Worm (Caenorhabditis elegans): Measurements from ENCODE around the gene F36A4.5.

Gene F36A4.5

ce11 chrIV:4299994-4300393, 34.7 kb downstream of the F36A4.5 start:
- TF ChIP-seq hnd-1 (tag; optimal IDR thresholded peaks at IDR 0.05) (no peak), ceh-36 (tag; optimal IDR thresholded peaks at IDR 0.05) (no peak), pes-1 (GFP tag; IDR thresholded peaks at IDR 0.05) (no peak), ama-1 (optimal IDR thresholded peaks at IDR 0.05) (no peak), B0310.2 (tag; optimal IDR thresholded peaks at IDR 0.05) (no peak), tra-4 (tag; optimal IDR thresholded peaks at IDR 0.05) (no peak), sea-1 (GFP tag; conservative IDR thresholded peaks at IDR 0.05) (no peak), tbx-37 (GFP tag; conservative IDR thresholded peaks at IDR 0.05) (no peak)

ce11 chrIV:4301202-4301601, 35.9 kb downstream of the F36A4.5 start, which contains the start of gene lgc-22:
lgc-22 (plus strand) TSS chrIV:4301306.
- TF ChIP-seq tbx-37 (GFP tag; conservative IDR thresholded peaks at IDR 0.05), result no peak
- no peak for TF ChIP-seq B0310.2 (tag; optimal IDR thresholded peaks at IDR 0.05)
- TF ChIP-seq hmbx-1 (tag; optimal IDR thresholded peaks at IDR 0.05), result no peak
- TF ChIP-seq ceh-36 (tag; optimal IDR thresholded peaks at IDR 0.05), result no peak
- TF ChIP-seq aly-1 (tag; optimal IDR thresholded peaks at IDR 0.05), result no peak
- no peak for TF ChIP-seq tbx-11 (GFP tag; IDR thresholded peaks at IDR 0.05)
- no peak for TF ChIP-seq ets-7 (tag; optimal IDR thresholded peaks at IDR 0.05)
- no peak for TF ChIP-seq scrt-1 (GFP tag; IDR thresholded peaks at IDR 0.05)
- TF ChIP-seq hmg-4 (GFP tag; optimal IDR thresholded peaks at IDR 0.05), result no peak
- no peak for TF ChIP-seq ama-1 (optimal IDR thresholded peaks at IDR 0.05)
- TF ChIP-seq flt-1 (GFP tag; IDR thresholded peaks at IDR 0.05), result no peak
- TF ChIP-seq tra-4 (tag; optimal IDR thresholded peaks at IDR 0.05), result no peak
- no peak for TF ChIP-seq sea-1 (GFP tag; conservative IDR thresholded peaks at IDR 0.05)
- TF ChIP-seq pes-1 (GFP tag; IDR thresholded peaks at IDR 0.05), result no peak
- no peak for TF ChIP-seq hnd-1 (tag; optimal IDR thresholded peaks at IDR 0.05)
- no peak for TF ChIP-seq F13C5.2 (tag; optimal IDR thresholded peaks at IDR 0.05)
- TF ChIP-seq ceh-13 (GFP tag; optimal IDR thresholded peaks at IDR 0.05), result no peak

- TF ChIP-seq ets-7 (tag; optimal IDR thresholded peaks at IDR 0.05), result no peak
- TF ChIP-seq hnd-1 (tag; optimal IDR thresholded peaks at IDR 0.05), result no peak
- TF ChIP-seq tra-4 (tag; optimal IDR thresholded peaks at IDR 0.05), result no peak
These were observed 41.0 kb downstream of the F36A4.5 start for ce11 chrIV:4306317-4306716.

DNA sequence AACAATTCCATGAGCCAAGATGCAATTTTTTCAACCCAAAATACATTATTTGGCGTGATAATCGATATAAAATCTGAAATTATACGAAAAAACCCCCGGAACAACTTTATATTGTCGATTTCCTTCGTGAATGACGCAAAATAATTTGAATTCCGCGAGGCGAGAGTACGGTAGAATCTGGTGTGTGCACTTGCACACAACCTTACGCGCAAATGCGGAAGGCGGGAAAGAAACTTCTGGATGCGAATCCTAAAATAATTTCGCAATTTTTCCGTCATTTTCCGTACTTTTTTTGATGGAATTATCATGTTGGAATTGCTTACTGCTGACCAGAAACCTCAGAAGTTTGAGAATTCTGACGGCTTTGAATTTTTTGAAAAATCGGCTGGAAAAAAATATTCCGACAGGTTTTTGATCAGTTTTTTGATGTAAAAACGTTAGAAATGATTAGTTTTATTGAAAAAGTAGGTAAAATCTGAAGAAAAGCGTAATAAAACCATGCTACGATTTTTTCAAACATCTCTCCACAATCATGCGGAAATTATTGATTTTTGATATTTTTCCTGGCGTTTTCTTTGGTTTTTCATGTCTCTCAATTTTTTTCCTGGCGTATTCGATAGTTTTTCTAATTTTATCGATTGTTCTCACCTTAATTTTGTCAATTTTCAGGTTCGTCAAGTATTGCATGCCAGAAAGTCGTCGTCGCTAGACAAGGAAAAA, 42.1 kb downstream of the F36A4.5 start, which contains the start of gene set-9:
Gene set-9 (plus strand): TSS at position 670 of the 720 bp plus-strand sequence.
- TF ChIP-seq flt-1 (GFP tag; IDR thresholded peaks at IDR 0.05) (no peak), hmg-4 (GFP tag; optimal IDR thresholded peaks at IDR 0.05) (no peak), sea-1 (GFP tag; conservative IDR thresholded peaks at IDR 0.05) (no peak), scrt-1 (GFP tag; IDR thresholded peaks at IDR 0.05) (no peak), ceh-13 (GFP tag; optimal IDR thresholded peaks at IDR 0.05) (no peak), B0310.2 (tag; optimal IDR thresholded peaks at IDR 0.05) (no peak), pes-1 (GFP tag; IDR thresholded peaks at IDR 0.05) (no peak), aly-1 (tag; optimal IDR thresholded peaks at IDR 0.05) (no peak), tbx-37 (GFP tag; conservative IDR thresholded peaks at IDR 0.05) (no peak)

Measured in whole organism, early embryonic.